Worm (Caenorhabditis elegans) whole organism, early embryonic: Measurements from ENCODE around the gene msi-1.

ENCODE experiments used
- F13C5.2 ChIP-seq: sonication (generic microtip); optimal IDR thresholded peaks from 2 replicates; lab custom pipeline; 2017; ENCODE audit warnings: mild to moderate bottlenecking, missing genetic modification characterization, inconsistent platforms, missing compliant biosample characterization
- aly-1 ChIP-seq: sonication (generic microtip); optimal IDR thresholded peaks from 2 replicates; lab custom pipeline; 2016; ENCODE audit warnings: missing genetic modification characterization, missing compliant biosample characterization
- ama-1 ChIP-seq: fragments of 150-350 bp; optimal IDR thresholded peaks from 2 replicates; lab custom pipeline; 2014
- ceh-13 ChIP-seq: fragments of 200-800 bp; sonication (Bioruptor generic); optimal IDR thresholded peaks from 2 replicates; lab custom pipeline; 2018; ENCODE audit warnings: mild to moderate bottlenecking, missing genetic modification characterization, missing compliant biosample characterization
- ceh-36 ChIP-seq: sonication (generic microtip); optimal IDR thresholded peaks from 2 replicates; lab custom pipeline; 2016; ENCODE audit warnings: missing genetic modification characterization, inconsistent platforms, missing compliant biosample characterization
- ets-7 ChIP-seq: sonication (generic microtip); optimal IDR thresholded peaks from 2 replicates; lab custom pipeline; 2016; ENCODE audit warnings: missing genotype, missing genetic modification characterization, missing compliant biosample characterization
- flt-1 ChIP-seq: fragments of 200-800 bp; sonication (Bioruptor generic); IDR thresholded peaks from 2 replicates; pipeline ENCODE4 v1.3.6; 2022; ENCODE audit warnings: missing genetic modification characterization, missing compliant biosample characterization
- hmg-4 ChIP-seq: fragments of 200-800 bp; sonication (Bioruptor generic); optimal IDR thresholded peaks from 2 replicates; lab custom pipeline; 2018; ENCODE audit warnings: mild to moderate bottlenecking, missing genetic modification characterization, missing compliant biosample characterization
- hnd-1 ChIP-seq: sonication (generic microtip); optimal IDR thresholded peaks from 2 replicates; lab custom pipeline; 2016; ENCODE audit warnings: missing genetic modification characterization, missing compliant biosample characterization
- pes-1 ChIP-seq: fragments of 200-800 bp; sonication (Bioruptor generic); IDR thresholded peaks from 2 replicates; pipeline ENCODE4 v1.3.6; 2022; ENCODE audit warnings: missing genetic modification reagents, missing genetic modification characterization, missing compliant biosample characterization
- scrt-1 ChIP-seq: fragments of 200-800 bp; sonication (Bioruptor generic); IDR thresholded peaks from 2 replicates; pipeline ENCODE4 v1.3.6; 2022; ENCODE audit warnings: missing genetic modification characterization, missing compliant biosample characterization
- tbx-37 ChIP-seq: fragments of 200-800 bp; sonication (Bioruptor generic); conservative IDR thresholded peaks from 2 replicates; pipeline ENCODE4 v1.3.6; 2022; ENCODE audit warnings: missing genetic modification reagents, missing genetic modification characterization, missing compliant biosample characterization
- tra-4 ChIP-seq: sonication (generic microtip); optimal IDR thresholded peaks from 2 replicates; lab custom pipeline; 2017; ENCODE audit warnings: missing genetic modification characterization, missing compliant biosample characterization

ce11 chrIII:4015382-4015986, 39.3 kb upstream of the msi-1 start:
- no peak for TF ChIP-seq hmg-4 (GFP tag; lab: Kevin White, UChicago)
- no peak for TF ChIP-seq tra-4 (tag; lab: Kevin White, UChicago)
- no peak for TF ChIP-seq flt-1 (GFP tag; lab: Robert Waterston, UW)
- no peak for TF ChIP-seq F13C5.2
- TF ChIP-seq ama-1 (lab: Kevin White, UChicago): peak; percentile 38
- no peak for TF ChIP-seq pes-1
- no peak for TF ChIP-seq ceh-36
- TF ChIP-seq ets-7 (tag; lab: Kevin White, UChicago): no peak
- TF ChIP-seq tbx-37 (GFP tag; lab: Robert Waterston, UW): no peak
- no peak for TF ChIP-seq scrt-1 (GFP tag; lab: Robert Waterston, UW)
- TF ChIP-seq ceh-13: no peak
- no peak for TF ChIP-seq aly-1
- no peak for TF ChIP-seq hnd-1
